Worm (Caenorhabditis elegans): ENCODE measurements around the gene ZK381.8.
A peak's percentile ranks its signal among the peaks of the same experiment; 100 is the strongest.

The ZK381.8 gene

ce11 chrIV:6928417-6928816 lies 41.8 kb downstream of the ZK381.8 start, which contains the start of gene cest-6:
cest-6 (minus strand) TSS chrIV:6928517.
- TF ChIP-seq ces-1 (GFP tag; optimal IDR thresholded peaks at IDR 0.05) (no peak), D1046.2 (GFP tag; IDR thresholded peaks at IDR 0.05) (no peak), pqm-1 (tag; optimal IDR thresholded peaks at IDR 0.05) (peak; percentile 2)

DNA sequence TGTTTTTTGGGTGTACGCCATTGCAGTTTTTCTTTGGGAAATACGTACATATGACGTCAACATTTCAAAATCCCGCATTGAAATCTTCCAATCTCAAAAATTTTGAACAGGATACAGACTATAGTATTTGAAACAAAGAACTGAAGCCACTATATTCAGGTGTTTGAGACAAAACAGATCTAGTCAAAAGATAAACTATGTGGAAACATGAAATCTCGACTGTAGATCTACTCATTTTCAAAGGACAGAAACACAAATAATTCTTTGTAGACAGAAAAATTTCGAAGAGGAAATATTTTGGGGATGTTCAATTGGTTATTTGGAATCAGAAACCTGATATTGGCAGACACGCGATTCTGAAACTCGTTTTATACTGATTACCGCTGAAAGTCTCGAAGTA lies 44.7 kb downstream of the ZK381.8 start:
- TF ChIP-seq nhr-6 (tag; optimal IDR thresholded peaks at IDR 0.05) (no peak), daf-8 (GFP tag; IDR thresholded peaks at IDR 0.05) (no peak), zip-2 (tag; optimal IDR thresholded peaks at IDR 0.05) (no peak), skn-1 (tag; optimal IDR thresholded peaks at IDR 0.05) (no peak), mdt-29 (GFP tag; IDR thresholded peaks at IDR 0.05) (no peak)

DNA sequence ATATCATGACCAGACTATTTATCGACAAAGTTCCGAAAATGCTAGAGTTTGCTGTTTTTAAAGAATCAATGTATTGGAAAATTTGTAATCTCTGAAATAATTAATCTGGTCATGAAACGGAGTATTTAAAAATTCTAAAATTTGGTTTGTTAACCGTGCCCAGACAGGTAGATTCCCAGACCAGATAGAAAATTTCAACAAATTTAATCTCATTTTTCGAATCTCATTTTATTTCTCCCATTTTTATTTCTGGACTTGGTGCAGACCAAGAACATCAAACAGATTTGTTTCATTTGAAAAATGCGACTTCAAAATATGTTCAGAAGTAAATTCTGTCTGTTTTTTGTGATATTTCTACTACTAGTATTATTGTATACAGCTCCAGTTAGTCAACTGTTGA lies 47.1 kb downstream of the ZK381.8 start, which contains the start of gene T22D1.1:
Gene T22D1.1, plus strand, starts transcription at position 301 of the 400 bp plus-strand sequence.
- TF ChIP-seq ceh-32 (tag; optimal IDR thresholded peaks at IDR 0.05; ENCODE audit: poor library complexity) (no peak), spr-1 (tag; optimal IDR thresholded peaks at IDR 0.05) (no peak), lin-38 (GFP tag; IDR thresholded peaks at IDR 0.05) (no peak)

DNA sequence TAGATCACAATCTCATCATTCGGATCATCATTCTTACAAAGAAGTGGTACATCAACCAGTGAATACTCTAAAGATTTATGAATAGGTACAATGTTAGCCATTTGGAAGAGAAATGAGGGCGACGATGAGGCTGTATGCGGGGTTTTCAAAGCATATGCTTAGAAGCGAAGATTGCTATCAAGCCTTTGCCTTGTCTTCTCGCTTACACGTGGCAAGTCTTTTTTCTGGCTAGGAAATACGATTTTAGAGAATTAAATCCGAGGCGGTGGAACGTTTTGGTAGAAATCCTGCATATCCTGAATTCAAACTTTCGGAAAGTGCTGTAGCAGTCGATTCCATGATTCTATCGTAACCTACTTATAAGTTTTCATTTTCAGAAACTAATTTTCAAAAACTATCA lies 50.1 kb downstream of the ZK381.8 start, which contains the start of gene T22D1.18:
Gene T22D1.18, minus strand, starts transcription at position 101 of the 400 bp plus-strand sequence.
- TF ChIP-seq ceh-44 (GFP tag; IDR thresholded peaks at IDR 0.05): no peak
- TF ChIP-seq lin-39 (tag; optimal IDR thresholded peaks at IDR 0.05): no peak
- no peak for TF ChIP-seq php-3 (GFP tag; IDR thresholded peaks at IDR 0.05)
- 0 out of 2 replicates have a peak, but pooled peaks have one; percentile 8 for TF ChIP-seq tra-1 (GFP tag; IDR thresholded peaks at IDR 0.05)
- no peak for TF ChIP-seq D1046.2 (GFP tag; IDR thresholded peaks at IDR 0.05)

DNA sequence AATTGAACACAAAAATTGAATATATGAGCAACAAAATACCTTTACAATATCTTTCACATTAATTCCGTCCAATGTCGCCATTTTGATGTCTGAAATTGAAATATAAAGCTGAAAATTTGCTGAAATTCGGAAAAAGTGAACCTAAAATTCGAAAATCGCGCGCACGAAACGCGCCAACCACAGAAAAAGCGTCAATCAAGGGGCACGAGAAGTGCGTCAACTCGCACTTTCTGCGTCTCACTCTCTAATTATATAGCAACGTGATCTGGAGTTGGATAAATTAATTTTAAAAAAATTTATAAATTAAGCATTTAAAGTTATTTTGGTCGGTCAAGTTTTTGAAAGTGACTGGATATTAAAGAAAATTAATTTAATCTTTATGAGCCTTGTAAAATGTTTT lies 50.9 kb downstream of the ZK381.8 start, which contains the start of gene ruvb-2:
Gene ruvb-2, minus strand, starts transcription at position 89 of the 400 bp plus-strand sequence.
- TF ChIP-seq ztf-7 (tag; optimal IDR thresholded peaks at IDR 0.05) (peak; percentile 55), F26F4.8 (GFP tag; conservative IDR thresholded peaks at IDR 0.05) (no peak), ZK546.5 (tag; optimal IDR thresholded peaks at IDR 0.05) (no peak), fkh-10 (GFP tag; optimal IDR thresholded peaks at IDR 0.05) (peak; percentile 46), pqm-1 (tag; optimal IDR thresholded peaks at IDR 0.05) (peak; percentile 5), zip-2 (tag; optimal IDR thresholded peaks at IDR 0.05) (no peak), Y48G9A.11 (GFP tag; IDR thresholded peaks at IDR 0.05) (no peak), F37D6.2 (tag; optimal IDR thresholded peaks at IDR 0.05) (peak; percentile 66), lin-13 (GFP tag; optimal IDR thresholded peaks at IDR 0.05) (peak; percentile 65), F49E8.2 (tag; optimal IDR thresholded peaks at IDR 0.05; ENCODE audit: borderline replicate concordance) (peak; percentile 26), Y105C5A.15 (GFP tag; IDR thresholded peaks at IDR 0.05) (no peak), snpc-1.2 (GFP tag; IDR thresholded peaks at IDR 0.05) (peak; percentile 89), mxl-3 (GFP tag; optimal IDR thresholded peaks at IDR 0.05) (peak; percentile 83), hlh-30 (tag; optimal IDR thresholded peaks at IDR 0.05; ENCODE audit: insufficient read depth) (peak; percentile 92), Y5F2A.4 (GFP tag; optimal IDR thresholded peaks at IDR 0.05) (no peak), lin-1 (GFP tag; IDR thresholded peaks at IDR 0.05) (no peak), skn-1 (tag; optimal IDR thresholded peaks at IDR 0.05) (no peak), lin-38 (GFP tag; IDR thresholded peaks at IDR 0.05) (peak; percentile 84), duxl-1 (tag; optimal IDR thresholded peaks at IDR 0.05; ENCODE audit: poor library complexity) (peak; percentile 71), mep-1 (tag; optimal IDR thresholded peaks at IDR 0.05) (peak; percentile 91), vab-7 (GFP tag; IDR thresholded peaks at IDR 0.05) (no peak), set-16 (GFP tag; IDR thresholded peaks at IDR 0.05) (no peak), spr-1 (tag; optimal IDR thresholded peaks at IDR 0.05) (peak; percentile 38), aha-1 (tag) (peak; percentile 97), nhr-28 (tag; optimal IDR thresholded peaks at IDR 0.05) (peak; percentile 40), lin-29 (GFP tag; IDR thresholded peaks at IDR 0.05) (no peak), nhr-111 (GFP tag; optimal IDR thresholded peaks at IDR 0.05) (no peak), unc-62 (GFP tag; optimal IDR thresholded peaks at IDR 0.05 in 1 of 2) (peak in 1 of 2 experiments; percentile 91), unc-62 (tag; optimal IDR thresholded peaks at IDR 0.05) (no peak), nhr-42 (GFP tag; IDR thresholded peaks at IDR 0.05) (peak; percentile 33; the same call in 1 of the 2 replicates), lin-15B (tag; optimal IDR thresholded peaks at IDR 0.05) (peak; percentile 32), lim-7 (GFP tag; IDR thresholded peaks at IDR 0.05) (no peak), D1046.2 (GFP tag; IDR thresholded peaks at IDR 0.05) (no peak), aly-2 (tag; optimal IDR thresholded peaks at IDR 0.05) (no peak), lin-39 (tag; optimal IDR thresholded peaks at IDR 0.05) (no peak), F10B5.3 (tag; optimal IDR thresholded peaks at IDR 0.05) (no peak)
